Worm (Caenorhabditis elegans) whole organism, L4/young adult: Measurements from ENCODE around the gene F34D10.4.

Experiments used
- W03F9.2 ChIP-seq: fragments of 150-350 bp; optimal IDR thresholded peaks from 2 replicates; lab custom pipeline; 2014; ENCODE audit warnings: missing biosample characterization, missing genetic modification characterization
- him-1 ChIP-seq: sonication (generic microtip); optimal IDR thresholded peaks from 2 replicates; lab custom pipeline; 2016; ENCODE audit warnings: missing genotype, missing genetic modification reagents, missing genetic modification characterization, missing compliant biosample characterization

DNA sequence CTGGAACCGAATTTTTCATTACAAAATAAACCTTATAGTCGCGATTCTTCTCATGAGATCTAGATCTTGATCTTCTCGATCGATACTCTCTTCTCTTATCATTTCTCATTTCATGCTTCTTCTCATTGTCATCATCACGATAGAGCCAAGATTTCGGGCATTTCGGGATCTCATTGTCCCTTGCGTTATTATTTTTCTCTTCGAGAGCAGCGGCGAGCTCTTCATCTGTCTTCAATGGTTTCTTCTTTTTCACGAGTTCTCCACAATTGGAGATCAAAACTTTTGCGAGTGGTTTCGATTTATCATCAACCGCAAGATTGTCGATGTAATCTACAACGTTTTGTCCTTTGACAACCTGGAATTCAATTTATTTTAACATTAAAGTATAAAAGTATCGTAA lies 38.0 kb upstream of the F34D10.4 start:
- TF ChIP-seq him-1 (tag; lab: Kevin White, UChicago) (no peak), W03F9.2 (no peak)
